Worm (Caenorhabditis elegans) whole organism, late embryonic: ENCODE data around the gene T07G12.5.
A peak's percentile ranks its signal among the peaks of the same experiment; 100 is the strongest.

Experiments
- F13H6.1 ChIP-seq: sonication (generic microtip); optimal IDR thresholded peaks from 2 replicates; lab custom pipeline; 2016; ENCODE audit warnings: missing genetic modification characterization, missing compliant biosample characterization
- T23F11.4 ChIP-seq: fragments of 200-800 bp; sonication (Bioruptor generic); optimal IDR thresholded peaks from 2 replicates; lab custom pipeline; 2018; ENCODE audit warnings: mild to moderate bottlenecking, missing genetic modification characterization, missing compliant biosample characterization
- ahr-1 ChIP-seq: sonication (generic microtip); optimal IDR thresholded peaks from 2 replicates; lab custom pipeline; 2016; ENCODE audit warnings: missing genetic modification characterization, missing compliant biosample characterization
- ama-1 ChIP-seq: fragments of 150-350 bp; optimal IDR thresholded peaks from 2 replicates; lab custom pipeline; 2014
- ceh-14 ChIP-seq: sonication (generic microtip); optimal IDR thresholded peaks from 2 replicates; lab custom pipeline; 2016; ENCODE audit warnings: missing genotype, missing genetic modification characterization, missing compliant biosample characterization
- ceh-24 ChIP-seq: sonication (generic microtip); optimal IDR thresholded peaks from 2 replicates; lab custom pipeline; 2016; ENCODE audit warnings: mild to moderate bottlenecking, missing genetic modification characterization, missing compliant biosample characterization
- ceh-34 ChIP-seq: sonication (generic microtip); optimal IDR thresholded peaks from 2 replicates; lab custom pipeline; 2016; ENCODE audit warnings: mild to moderate bottlenecking, missing genetic modification characterization, missing compliant biosample characterization
- ceh-45 ChIP-seq: fragments of 200-800 bp; sonication (Bioruptor generic); IDR thresholded peaks from 2 replicates; pipeline ENCODE4 v1.3.6; 2022; ENCODE audit warnings: missing genetic modification reagents, missing genetic modification characterization, missing compliant biosample characterization
- ceh-6 ChIP-seq: fragments of 200-800 bp; sonication (Bioruptor generic); optimal IDR thresholded peaks from 2 replicates; lab custom pipeline; 2018; ENCODE audit warnings: mild to moderate bottlenecking, missing genetic modification characterization, missing compliant biosample characterization
- ceh-9 ChIP-seq: sonication (generic microtip); optimal IDR thresholded peaks from 2 replicates; lab custom pipeline; 2016; ENCODE audit warnings: mild to moderate bottlenecking, missing genetic modification characterization, inconsistent platforms, missing compliant biosample characterization
- dmd-4 ChIP-seq: sonication (generic microtip); optimal IDR thresholded peaks from 2 replicates; lab custom pipeline; 2016; ENCODE audit warnings: borderline replicate concordance, missing genetic modification characterization, missing compliant biosample characterization
- elt-2 ChIP-seq: sonication (generic microtip); optimal IDR thresholded peaks from 2 replicates; lab custom pipeline; 2016; ENCODE audit warnings: missing genetic modification reagents, missing genetic modification characterization, missing compliant biosample characterization
- elt-4 ChIP-seq: sonication (generic microtip); optimal IDR thresholded peaks from 2 replicates; lab custom pipeline; 2016; ENCODE audit warnings: missing genetic modification characterization, missing compliant biosample characterization
- fkh-10 ChIP-seq: fragments of 150-350 bp; optimal IDR thresholded peaks from 2 replicates; lab custom pipeline; 2014; ENCODE audit warnings: missing biosample characterization, missing genetic modification reagents, missing genetic modification characterization
- hlh-13 ChIP-seq: fragments of 200-800 bp; sonication (Bioruptor generic); optimal IDR thresholded peaks from 2 replicates; lab custom pipeline; 2018; ENCODE audit warnings: mild to moderate bottlenecking, missing genetic modification characterization, missing compliant biosample characterization
- hlh-15 ChIP-seq: sonication (generic microtip); optimal IDR thresholded peaks from 2 replicates; lab custom pipeline; 2016; ENCODE audit warnings: missing genetic modification characterization, missing compliant biosample characterization
- hlh-30 ChIP-seq: sonication (generic microtip); optimal IDR thresholded peaks from 2 replicates; lab custom pipeline; 2017; ENCODE audit warnings: antibody characterized with exemption, missing genetic modification characterization, missing compliant biosample characterization; ENCODE audit not compliant: insufficient read depth
- lim-6 ChIP-seq: sonication (generic microtip); optimal IDR thresholded peaks from 2 replicates; lab custom pipeline; 2016; ENCODE audit warnings: missing genetic modification characterization, missing compliant biosample characterization
- nfya-1 ChIP-seq: sonication (generic microtip); optimal IDR thresholded peaks from 2 replicates; lab custom pipeline; 2017; ENCODE audit warnings: missing genetic modification characterization, mild to moderate bottlenecking, missing compliant biosample characterization, antibody characterized with exemption, moderate library complexity
- nhr-11 ChIP-seq: fragments of 150-350 bp; optimal IDR thresholded peaks from 2 replicates; lab custom pipeline; 2014; ENCODE audit warnings: missing biosample characterization, missing genetic modification characterization
- odd-2 ChIP-seq: sonication (generic microtip); optimal IDR thresholded peaks from 2 replicates; lab custom pipeline; 2017; ENCODE audit warnings: antibody characterized with exemption, mild to moderate bottlenecking, missing genetic modification characterization, missing compliant biosample characterization
- pag-3 ChIP-seq: sonication (generic microtip); optimal IDR thresholded peaks from 2 replicates; lab custom pipeline; 2016; ENCODE audit warnings: missing compliant biosample characterization, missing genetic modification characterization, borderline replicate concordance
- pha-2 ChIP-seq: sonication (generic microtip); optimal IDR thresholded peaks from 2 replicates; lab custom pipeline; 2017; ENCODE audit warnings: mild to moderate bottlenecking, missing genetic modification characterization, missing compliant biosample characterization
- pros-1 ChIP-seq: fragments of 150-350 bp; optimal IDR thresholded peaks from 2 replicates; lab custom pipeline; 2014; ENCODE audit warnings: missing biosample characterization, missing genetic modification reagents, missing genetic modification characterization
- syd-9 ChIP-seq: sonication (generic microtip); optimal IDR thresholded peaks from 2 replicates; lab custom pipeline; 2016; ENCODE audit warnings: mild to moderate bottlenecking, missing genetic modification characterization, moderate library complexity, missing compliant biosample characterization
- tbx-2 ChIP-seq: sonication (generic microtip); optimal IDR thresholded peaks from 2 replicates; lab custom pipeline; 2016; ENCODE audit warnings: missing genetic modification characterization, missing compliant biosample characterization
- ttx-3 ChIP-seq: sonication (generic microtip); optimal IDR thresholded peaks from 2 replicates; lab custom pipeline; 2016; ENCODE audit warnings: missing genetic modification reagents, missing genetic modification characterization, missing compliant biosample characterization
- unc-42 ChIP-seq: sonication (generic microtip); optimal IDR thresholded peaks from 2 replicates; lab custom pipeline; 2016; ENCODE audit warnings: missing genotype, missing genetic modification characterization, missing compliant biosample characterization
- unc-55 ChIP-seq: sonication (generic microtip); optimal IDR thresholded peaks from 2 replicates; lab custom pipeline; 2017; ENCODE audit warnings: missing biosample characterization, missing genetic modification reagents, missing genetic modification characterization
- zip-5 ChIP-seq: sonication (generic microtip); optimal IDR thresholded peaks from 2 replicates; lab custom pipeline; 2016; ENCODE audit warnings: missing genetic modification characterization, missing compliant biosample characterization

Gene T07G12.5

ce11 chrIV:10542283-10542682 is 2.7 kb downstream of the T07G12.5 start:
- TF ChIP-seq dmd-4: no peak

- TF ChIP-seq ceh-14 (tag; lab: Kevin White, UChicago): no peak
- TF ChIP-seq fkh-10 (GFP tag; lab: Kevin White, UChicago): no peak
Measured at ce11 chrIV:10538584-10538983, 6.4 kb downstream of the T07G12.5 start, which contains the start of gene T07G12.4. Gene T07G12.4 (minus strand): TSS chrIV:10538684.

ce11 chrIV:10533639-10534038 is 11.3 kb downstream of the T07G12.5 start, which contains the start of gene T07G12.3:
Gene T07G12.3 (plus strand): TSS chrIV:10533939.
- no peak for TF ChIP-seq nhr-11 (tag; lab: Kevin White, UChicago)
- TF ChIP-seq ahr-1 (tag; lab: Kevin White, UChicago): no peak
- TF ChIP-seq syd-9 (tag; lab: Kevin White, UChicago): no peak
- no peak for TF ChIP-seq ama-1 (lab: Kevin White, UChicago)
- TF ChIP-seq elt-2 (tag; lab: Kevin White, UChicago): no peak
- no peak for TF ChIP-seq pag-3 (tag; lab: Kevin White, UChicago)
- TF ChIP-seq ceh-6: no peak
- no peak for TF ChIP-seq hlh-15 (tag; lab: Kevin White, UChicago)
- no peak for TF ChIP-seq unc-55 (GFP tag; lab: Kevin White, UChicago)

- TF ChIP-seq F13H6.1 (tag; lab: Kevin White, UChicago): no peak
- TF ChIP-seq odd-2 (tag; lab: Kevin White, UChicago): no peak
- no peak for TF ChIP-seq unc-42 (tag; lab: Kevin White, UChicago)
- TF ChIP-seq ceh-34 (tag; lab: Kevin White, UChicago): no peak
- TF ChIP-seq, all 69 proteins: peak for 0
Measured at ce11 chrIV:10530648-10531047, 14.3 kb downstream of the T07G12.5 start, which contains the start of gene T07G12.2. Gene T07G12.2 (plus strand): TSS chrIV:10530709.

ce11 chrIV:10524095-10524829 is 20.7 kb downstream of the T07G12.5 start, which contains the start of gene C02F4.5:
Gene C02F4.5 (minus strand): TSS chrIV:10524145.
- no peak for TF ChIP-seq pha-2
- peak; percentile 27 for TF ChIP-seq unc-42 (tag; lab: Kevin White, UChicago)
- TF ChIP-seq, all 69 proteins: peak for 1

- no peak for TF ChIP-seq ceh-45 (GFP tag; lab: Robert Waterston, UW)
- TF ChIP-seq T23F11.4 (GFP tag; lab: Kevin White, UChicago): no peak
- no peak for TF ChIP-seq tbx-2 (tag; lab: Kevin White, UChicago)
- no peak for TF ChIP-seq pros-1 (tag; lab: Kevin White, UChicago)
- TF ChIP-seq lim-6 (tag; lab: Kevin White, UChicago): no peak
- no peak for TF ChIP-seq hlh-30
- no peak for TF ChIP-seq ceh-9 (tag; lab: Kevin White, UChicago)
- TF ChIP-seq hlh-15 (tag; lab: Kevin White, UChicago): no peak
- no peak for TF ChIP-seq zip-5 (tag; lab: Kevin White, UChicago)
Measured at ce11 chrIV:10521106-10521505, 23.8 kb downstream of the T07G12.5 start, which contains the start of gene cal-4. Gene cal-4 (plus strand): TSS chrIV:10521406.

ce11 chrIV:10518652-10519051 is 26.3 kb downstream of the T07G12.5 start:
- TF ChIP-seq ttx-3 (tag; lab: Kevin White, UChicago): no peak
- TF ChIP-seq ahr-1 (tag; lab: Kevin White, UChicago): no peak
- no peak for TF ChIP-seq zip-5 (tag; lab: Kevin White, UChicago)
- no peak for TF ChIP-seq odd-2 (tag; lab: Kevin White, UChicago)
- no peak for TF ChIP-seq ceh-34 (tag; lab: Kevin White, UChicago)
- no peak for TF ChIP-seq nhr-11 (tag; lab: Kevin White, UChicago)
- TF ChIP-seq unc-55 (GFP tag; lab: Kevin White, UChicago): no peak
- TF ChIP-seq nfya-1 (tag; lab: Kevin White, UChicago): no peak
- no peak for TF ChIP-seq hlh-13 (GFP tag; lab: Kevin White, UChicago)
- no peak for TF ChIP-seq elt-4 (tag; lab: Kevin White, UChicago)
- no peak for TF ChIP-seq ceh-24 (tag; lab: Kevin White, UChicago)
- no peak for TF ChIP-seq ceh-45 (GFP tag; lab: Robert Waterston, UW)
